Fruit fly (Drosophila melanogaster) whole organism: ENCODE data around the gene CG7407.

Experiments used
- CG8478 ChIP-seq: fragments of >200 bp; optimal IDR thresholded peaks from 2 replicates; lab custom pipeline; 2018; ENCODE audit warnings: inconsistent platforms
- Dll ChIP-seq: fragments of >200 bp; optimal IDR thresholded peaks from 2 replicates; lab custom pipeline; 2017
- EcR ChIP-seq, 2 experiments: fragments of >200 bp; optimal IDR thresholded peaks; 2 replicates each; lab custom pipeline; 2017; ENCODE audit warnings: missing biosample characterization in 2 of 2, missing genetic modification characterization in 2 of 2, missing genetic modification reagents in 2 of 2
- pan ChIP-seq: fragments of >200 bp; optimal IDR thresholded peaks from 2 replicates; lab custom pipeline; 2017
- psq ChIP-seq: fragments of >200 bp; optimal IDR thresholded peaks from 2 replicates; lab custom pipeline; 2017
- usp ChIP-seq: fragments of >200 bp; optimal IDR thresholded peaks from 2 replicates; lab custom pipeline; 2017; ENCODE audit warnings: missing biosample characterization, missing genetic modification characterization, mixed read lengths

DNA sequence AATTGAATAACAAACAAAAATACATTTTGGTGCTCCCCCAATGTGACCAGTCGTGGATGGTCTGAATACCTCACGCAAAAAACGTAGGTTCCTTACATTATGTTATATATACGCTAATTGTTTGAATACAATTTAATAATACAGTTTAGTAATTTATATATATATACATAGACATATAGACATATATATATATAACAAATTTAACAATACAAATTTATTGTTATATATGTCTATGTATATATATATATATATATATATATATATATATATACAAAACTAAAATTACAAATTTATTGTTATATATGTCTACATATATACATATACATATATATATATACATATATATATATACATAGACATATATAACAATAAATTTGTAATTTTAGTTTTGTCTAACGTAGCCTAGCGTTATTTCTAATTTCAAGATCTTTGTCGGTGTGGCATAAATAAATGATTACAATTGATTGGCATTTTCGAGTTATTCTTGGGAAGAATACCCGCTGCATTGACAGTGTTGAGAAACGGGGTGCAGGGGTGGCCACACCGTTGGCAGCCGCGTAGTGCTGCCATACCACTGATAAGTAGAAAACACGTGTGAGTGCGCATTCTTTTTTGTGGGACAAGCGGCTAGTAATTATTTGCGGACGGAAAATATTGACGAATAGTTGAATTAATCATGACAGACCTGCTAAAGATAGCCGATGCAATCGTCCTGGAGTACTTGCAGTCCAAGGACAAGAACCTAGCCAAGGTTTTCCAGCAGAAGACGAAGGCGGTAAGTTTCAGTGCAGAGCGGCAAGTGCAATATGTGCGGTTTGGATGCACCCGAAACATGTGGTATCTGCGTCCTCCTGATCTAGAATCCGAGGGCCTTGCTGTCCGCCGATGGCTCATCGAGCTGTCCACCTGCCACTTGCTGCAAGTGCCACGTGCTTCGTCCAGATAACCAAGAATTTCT, 9.2 kb downstream of the CG7407 start, which contains the start of the genes CG7148 and Nopp140:
- TF ChIP-seq Dll (lab: Kevin White, UChicago) (no peak), EcR (GFP tag; optimal IDR thresholded peaks at IDR 0.05; lab: Kevin White, UChicago) (no peak), CG8478 (lab: Kevin White, UChicago) (no peak), pan (lab: Kevin White, UChicago) (no peak), psq (lab: Kevin White, UChicago) (no peak), usp (GFP tag; lab: Kevin White, UChicago) (no peak)
